Worm (Caenorhabditis elegans) whole organism, L1 larva: Measurements from ENCODE around the gene T05A10.6.

ENCODE experiments used
- F16B12.6 ChIP-seq: fragments of 150-350 bp; optimal IDR thresholded peaks from 2 replicates; lab custom pipeline; 2014; ENCODE audit warnings: missing biosample characterization, missing genetic modification characterization
- aly-2 ChIP-seq: fragments of 150-350 bp; optimal IDR thresholded peaks from 2 replicates; lab custom pipeline; 2014; ENCODE audit warnings: missing biosample characterization, missing genetic modification characterization
- ama-1 ChIP-seq: fragments of 150-350 bp; optimal IDR thresholded peaks from 2 replicates; lab custom pipeline; 2014
- ceh-8 ChIP-seq: fragments of 200-800 bp; sonication (Bioruptor generic); optimal IDR thresholded peaks from 2 replicates; lab custom pipeline; 2018; ENCODE audit warnings: mild to moderate bottlenecking, missing genetic modification characterization, moderate library complexity, missing compliant biosample characterization
- ceh-82 ChIP-seq, 3 experiments: fragments of 150-350 bp in 1 of 3; sonication (generic microtip) in 2 of 3; optimal IDR thresholded peaks; 2 replicates each; lab custom pipeline; 2014 to 2017; ENCODE audit warnings: missing biosample characterization in 3 of 3, missing genetic modification characterization in 3 of 3
- ceh-90 ChIP-seq: sonication (generic microtip); optimal IDR thresholded peaks from 2 replicates; lab custom pipeline; 2016; ENCODE audit warnings: missing genetic modification characterization, missing compliant biosample characterization
- ces-1 ChIP-seq: fragments of 150-350 bp; optimal IDR thresholded peaks from 2 replicates; lab custom pipeline; 2014; ENCODE audit warnings: missing biosample characterization, missing genetic modification reagents, missing genetic modification characterization
- efl-1 ChIP-seq, 4 experiments: fragments of 150-350 bp; optimal IDR thresholded peaks in 3 of 4; peaks in 1 of 4; 1 replicate in 1 of 4; 2 replicates in 3 of 4; lab custom pipeline; 2014; ENCODE audit warnings: missing biosample characterization in 2 of 4, missing genetic modification characterization in 2 of 4, missing genetic modification reagents in 2 of 4
- egl-27 ChIP-seq, 2 experiments: fragments of 150-350 bp in 1 of 2; sonication (generic microtip); optimal IDR thresholded peaks; 3 replicates each; lab custom pipeline; 2017 to 2018; ENCODE audit warnings: missing biosample characterization in 2 of 2, missing genetic modification characterization in 2 of 2, missing genetic modification reagents in 2 of 2
- elt-2 ChIP-seq: sonication (generic microtip); optimal IDR thresholded peaks from 2 replicates; lab custom pipeline; 2016; ENCODE audit warnings: missing genetic modification characterization, mild to moderate bottlenecking, inconsistent platforms, missing compliant biosample characterization, missing genetic modification reagents
- elt-3 ChIP-seq, 6 experiments: fragments of 150-350 bp in 1 of 6; sonication (generic microtip); optimal IDR thresholded peaks; 2 replicates each; lab custom pipeline; 2017 to 2018; ENCODE audit warnings: missing biosample characterization in 6 of 6, missing genetic modification characterization in 6 of 6, inconsistent platforms in 1 of 6
- fkh-10 ChIP-seq: sonication (generic microtip); optimal IDR thresholded peaks from 2 replicates; lab custom pipeline; 2017; ENCODE audit warnings: missing biosample characterization, missing genetic modification reagents, missing genetic modification characterization
- fkh-4 ChIP-seq: sonication (generic microtip); optimal IDR thresholded peaks from 2 replicates; lab custom pipeline; 2016; ENCODE audit warnings: missing compliant biosample characterization, missing genetic modification characterization, borderline replicate concordance
- fkh-8 ChIP-seq: sonication (generic microtip); optimal IDR thresholded peaks from 2 replicates; lab custom pipeline; 2016; ENCODE audit warnings: mild to moderate bottlenecking, missing genetic modification characterization, missing compliant biosample characterization
- fos-1 ChIP-seq: fragments of 150-350 bp; optimal IDR thresholded peaks from 2 replicates; lab custom pipeline; 2014; ENCODE audit warnings: missing biosample characterization, missing genetic modification characterization
- grh-1 ChIP-seq: fragments of 200-800 bp; sonication (Bioruptor generic); IDR thresholded peaks from 2 replicates; pipeline ENCODE4 v1.3.6; 2022; ENCODE audit warnings: missing genetic modification reagents, missing genetic modification characterization, missing compliant biosample characterization
- hlh-17 ChIP-seq: fragments of 200-800 bp; sonication (Bioruptor generic); optimal IDR thresholded peaks from 2 replicates; lab custom pipeline; 2018; ENCODE audit warnings: missing genetic modification characterization, mild to moderate bottlenecking, missing compliant biosample characterization, moderate library complexity, borderline replicate concordance
- hlh-4 ChIP-seq: sonication (generic microtip); optimal IDR thresholded peaks from 2 replicates; lab custom pipeline; 2016; ENCODE audit warnings: mild to moderate bottlenecking, missing genetic modification characterization, missing compliant biosample characterization
- hpl-2 ChIP-seq: fragments of 150-350 bp; optimal IDR thresholded peaks from 2 replicates; lab custom pipeline; 2014; ENCODE audit warnings: missing biosample characterization, missing genetic modification reagents, missing genetic modification characterization
- irx-1 ChIP-seq: sonication (generic microtip); optimal IDR thresholded peaks from 2 replicates; lab custom pipeline; 2016; ENCODE audit warnings: missing genetic modification characterization, missing compliant biosample characterization
- isw-1 ChIP-seq: fragments of 200-800 bp; sonication (Bioruptor generic); IDR thresholded peaks from 2 replicates; pipeline ENCODE4 v1.3.6; 2022; ENCODE audit warnings: missing genetic modification characterization, missing compliant biosample characterization
- jun-1 ChIP-seq: fragments of 150-350 bp; optimal IDR thresholded peaks from 2 replicates; lab custom pipeline; 2014; ENCODE audit warnings: missing biosample characterization, missing genetic modification reagents, missing genetic modification characterization
- lin-14 ChIP-seq: fragments of 200-800 bp; sonication (Bioruptor generic); optimal IDR thresholded peaks from 2 replicates; lab custom pipeline; 2018; ENCODE audit warnings: mild to moderate bottlenecking, missing genetic modification characterization, moderate library complexity, missing compliant biosample characterization
- lin-35 ChIP-seq, 2 experiments: fragments of 150-350 bp; optimal IDR thresholded peaks; 2 replicates each; lab custom pipeline; 2014; ENCODE audit warnings: missing biosample characterization in 2 of 2, missing genetic modification characterization in 2 of 2, missing genetic modification reagents in 2 of 2
- lin-39 ChIP-seq: fragments of 150-350 bp; optimal IDR thresholded peaks from 2 replicates; lab custom pipeline; 2014; ENCODE audit warnings: missing biosample characterization, missing genetic modification reagents, missing genetic modification characterization
- lir-3 ChIP-seq: sonication (generic microtip); optimal IDR thresholded peaks from 2 replicates; lab custom pipeline; 2016; ENCODE audit warnings: mild to moderate bottlenecking, missing genetic modification characterization, moderate library complexity, missing compliant biosample characterization; ENCODE audit not compliant: poor library complexity
- lsy-2 ChIP-seq, 2 experiments: fragments of 150-350 bp; optimal IDR thresholded peaks; 2 replicates each; lab custom pipeline; 2014; ENCODE audit warnings: missing biosample characterization in 2 of 2, missing genetic modification characterization in 2 of 2
- mab-9 ChIP-seq: fragments of 200-800 bp; sonication (Bioruptor generic); IDR thresholded peaks from 2 replicates; pipeline ENCODE4 v1.3.6; 2022; ENCODE audit warnings: missing genetic modification reagents, missing genetic modification characterization, missing compliant biosample characterization
- mdl-1 ChIP-seq, 2 experiments: fragments of 150-350 bp; optimal IDR thresholded peaks; 2 replicates each; lab custom pipeline; 2014 to 2017; ENCODE audit warnings: missing biosample characterization in 2 of 2, missing genetic modification characterization in 2 of 2, inconsistent platforms in 1 of 2
- nhr-11 ChIP-seq: fragments of 150-350 bp; optimal IDR thresholded peaks from 2 replicates; lab custom pipeline; 2014; ENCODE audit warnings: missing biosample characterization, missing genetic modification characterization
- nhr-12 ChIP-seq: sonication (generic microtip); optimal IDR thresholded peaks from 2 replicates; lab custom pipeline; 2017; ENCODE audit warnings: missing biosample characterization, missing genetic modification characterization
- nhr-20 ChIP-seq: sonication (generic microtip); optimal IDR thresholded peaks from 2 replicates; lab custom pipeline; 2016; ENCODE audit warnings: mild to moderate bottlenecking, missing genetic modification characterization, missing compliant biosample characterization
- nhr-28 ChIP-seq: fragments of 150-350 bp; optimal IDR thresholded peaks from 2 replicates; lab custom pipeline; 2014; ENCODE audit warnings: missing biosample characterization, missing genetic modification characterization
- nhr-47 ChIP-seq: sonication (generic microtip); optimal IDR thresholded peaks from 2 replicates; lab custom pipeline; 2016; ENCODE audit warnings: mild to moderate bottlenecking, missing genetic modification characterization, moderate library complexity, missing compliant biosample characterization
- nhr-71 ChIP-seq: sonication (generic microtip); optimal IDR thresholded peaks from 2 replicates; lab custom pipeline; 2016; ENCODE audit warnings: mild to moderate bottlenecking, missing genetic modification characterization, moderate library complexity, missing compliant biosample characterization
- nhr-77 ChIP-seq: fragments of 150-350 bp; optimal IDR thresholded peaks from 2 replicates; lab custom pipeline; 2014; ENCODE audit warnings: missing biosample characterization, missing genetic modification characterization
- nhr-85 ChIP-seq: sonication (generic microtip); peaks from one replicate; lab custom pipeline; 2016; ENCODE audit warnings: missing genetic modification characterization, inconsistent platforms, missing compliant biosample characterization
- pax-3 ChIP-seq: fragments of 200-800 bp; sonication (Bioruptor generic); optimal IDR thresholded peaks from 2 replicates; lab custom pipeline; 2018; ENCODE audit warnings: mild to moderate bottlenecking, missing genetic modification characterization, moderate library complexity, missing compliant biosample characterization
- pqm-1 ChIP-seq: sonication (generic microtip); optimal IDR thresholded peaks from 3 replicates; lab custom pipeline; 2017; ENCODE audit warnings: missing biosample characterization, missing genetic modification characterization
- rnt-1 ChIP-seq: sonication (generic microtip); optimal IDR thresholded peaks from 2 replicates; lab custom pipeline; 2016; ENCODE audit warnings: mild to moderate bottlenecking, missing genetic modification characterization, moderate library complexity, missing compliant biosample characterization
- snpc-4 ChIP-seq: fragments of 150-350 bp; optimal IDR thresholded peaks from 2 replicates; lab custom pipeline; 2014; ENCODE audit warnings: missing biosample characterization, missing genetic modification characterization
- snu-23 ChIP-seq: sonication (generic microtip); optimal IDR thresholded peaks from 2 replicates; lab custom pipeline; 2016; ENCODE audit warnings: missing genetic modification characterization, missing compliant biosample characterization
- unc-30 ChIP-seq: sonication (generic microtip); optimal IDR thresholded peaks from 2 replicates; lab custom pipeline; 2017; ENCODE audit warnings: missing biosample characterization, missing genetic modification characterization
- unc-86 ChIP-seq: sonication (generic microtip); optimal IDR thresholded peaks from 2 replicates; lab custom pipeline; 2016; ENCODE audit warnings: missing genetic modification characterization, missing compliant biosample characterization
- vab-15 ChIP-seq: sonication (generic microtip); optimal IDR thresholded peaks from 2 replicates; lab custom pipeline; 2017; ENCODE audit warnings: missing genotype, mild to moderate bottlenecking, missing genetic modification characterization, missing compliant biosample characterization

T05A10.6 gene

ce11 chrX:10780542-10781266, 13.8 kb downstream of the T05A10.6 start:
- TF ChIP-seq lin-35 (GFP tag; optimal IDR thresholded peaks at IDR 0.05; lab: Kevin White, UChicago) (peak in 1 of 2 experiments; percentile 28), snu-23 (GFP tag; lab: Kevin White, UChicago) (peak; percentile 1), efl-1 (optimal IDR thresholded peaks at IDR 0.05; lab: Kevin White, UChicago) (no peak), efl-1 (GFP tag; optimal IDR thresholded peaks at IDR 0.05 in 1 of 2; lab: Kevin White, UChicago) (peak in 1 of 2 experiments; percentile 16), egl-27 (tag; optimal IDR thresholded peaks at IDR 0.05; lab: Kevin White, UChicago) (no peak), nhr-71 (peak; percentile 48), nhr-85 (peak; percentile 76), elt-2 (peak; percentile 62), elt-3 (tag; optimal IDR thresholded peaks at IDR 0.05; lab: Kevin White, UChicago) (peak in 1 of 6 experiments; percentile 52), hpl-2 (GFP tag; lab: Kevin White, UChicago) (no peak), lin-14 (no peak), nhr-11 (tag; lab: Kevin White, UChicago) (no peak), nhr-20 (tag; lab: Kevin White, UChicago) (peak; percentile 46)

- no peak for TF ChIP-seq mdl-1 (tag; optimal IDR thresholded peaks at IDR 0.05; lab: Kevin White, UChicago)
- no peak for TF ChIP-seq fkh-8 (tag; lab: Kevin White, UChicago)
- TF ChIP-seq ceh-82 (tag; optimal IDR thresholded peaks at IDR 0.05; lab: Kevin White, UChicago): no peak
- TF ChIP-seq ces-1 (GFP tag; lab: Kevin White, UChicago): no peak
- TF ChIP-seq lsy-2 (tag; optimal IDR thresholded peaks at IDR 0.05; lab: Kevin White, UChicago): no peak
- TF ChIP-seq nhr-11 (tag; lab: Kevin White, UChicago): no peak
- no peak for TF ChIP-seq elt-2
- TF ChIP-seq ama-1: no peak
- no peak for TF ChIP-seq irx-1 (tag; lab: Kevin White, UChicago)
- TF ChIP-seq unc-30 (tag; lab: Kevin White, UChicago): no peak
- TF ChIP-seq hlh-4 (tag; lab: Kevin White, UChicago): no peak
- TF ChIP-seq ceh-8: no peak
- TF ChIP-seq vab-15: no peak
- TF ChIP-seq unc-86 (tag; lab: Kevin White, UChicago): no peak
Measured at ce11 chrX:10774865-10775264, 19.7 kb downstream of the T05A10.6 start.

- TF ChIP-seq irx-1 (tag; lab: Kevin White, UChicago) (no peak), nhr-12 (tag; lab: Kevin White, UChicago) (no peak), mab-9 (GFP tag; lab: Robert Waterston, UW) (no peak), pax-3 (no peak), fkh-10 (GFP tag; lab: Kevin White, UChicago) (no peak), jun-1 (tag; lab: Kevin White, UChicago) (no peak), fkh-4 (tag; lab: Kevin White, UChicago) (peak; percentile 22), pqm-1 (tag; lab: Kevin White, UChicago) (no peak), ces-1 (GFP tag; lab: Kevin White, UChicago) (no peak), efl-1 (optimal IDR thresholded peaks at IDR 0.05; lab: Kevin White, UChicago) (no peak), efl-1 (GFP tag; optimal IDR thresholded peaks at IDR 0.05 in 1 of 2; lab: Kevin White, UChicago) (peak in 1 of 2 experiments; percentile 78), ceh-82 (tag; optimal IDR thresholded peaks at IDR 0.05; lab: Kevin White, UChicago) (no peak), fos-1 (tag; lab: Kevin White, UChicago) (no peak), lin-39 (no peak), isw-1 (GFP tag; lab: Robert Waterston, UW) (no peak), nhr-77 (no peak), snpc-4 (tag; lab: Kevin White, UChicago) (no peak), mdl-1 (tag; optimal IDR thresholded peaks at IDR 0.05; lab: Kevin White, UChicago) (peak in 1 of 2 experiments; percentile 33), F16B12.6 (no peak), nhr-47 (peak; percentile 25), grh-1 (GFP tag; lab: Robert Waterston, UW) (peak; percentile 34; the same call in 1 of the 2 replicates), hlh-17 (GFP tag; lab: Kevin White, UChicago) (no peak), lsy-2 (tag; optimal IDR thresholded peaks at IDR 0.05; lab: Kevin White, UChicago) (peak in 1 of 2 experiments; percentile 42), nhr-28 (no peak), lir-3 (peak; percentile 42), rnt-1 (tag; lab: Kevin White, UChicago) (no peak), elt-3 (tag; optimal IDR thresholded peaks at IDR 0.05; lab: Kevin White, UChicago) (peak in 3 of 6 experiments; percentile 49 to 91 (median 82)), unc-86 (tag; lab: Kevin White, UChicago) (no peak), nhr-85 (peak; percentile 93), nhr-71 (peak; percentile 76), aly-2 (tag; lab: Kevin White, UChicago) (no peak), elt-2 (no peak), ceh-90 (tag; lab: Kevin White, UChicago) (no peak)
Measured at ce11 chrX:10772763-10773162, 21.8 kb downstream of the T05A10.6 start.
